Fruit fly (Drosophila melanogaster) whole organism, prepupa: ENCODE data around the gene CG15336.

Experiments
- CG10631 ChIP-seq: fragments of 200-800 bp; sonication (Bioruptor generic); optimal IDR thresholded peaks from 2 replicates; lab custom pipeline; 2016; ENCODE audit warnings: missing biosample characterization, missing genetic modification characterization
- cyc ChIP-seq: fragments of 200-800 bp; sonication (Bioruptor generic); optimal IDR thresholded peaks from 3 replicates; lab custom pipeline; 2016; ENCODE audit warnings: missing biosample characterization, missing genetic modification characterization
- salr ChIP-seq, 2 experiments: fragments of 200-800 bp; sonication (Bioruptor generic); optimal IDR thresholded peaks; 3 replicates each; lab custom pipeline; 2016 to 2018; ENCODE audit warnings: missing biosample characterization in 2 of 2, missing genetic modification characterization in 2 of 2, mild to moderate bottlenecking in 1 of 2

dm6 chrX:8176291-8177029, 28.7 kb downstream of the CG15336 start:
- TF ChIP-seq CG10631 (GFP tag; lab: Kevin White, UChicago), result no peak
- TF ChIP-seq cyc (GFP tag; lab: Kevin White, UChicago), result no peak
- no peak for TF ChIP-seq salr (GFP tag; optimal IDR thresholded peaks at IDR 0.05; lab: Kevin White, UChicago)
